Fruit fly (Drosophila melanogaster) whole organism, embryonic: Measurements from ENCODE around the gene fru.

ENCODE experiments used
- CG12219 ChIP-seq: fragments of 200-800 bp; sonication (Bioruptor generic); optimal IDR thresholded peaks from 3 replicates; lab custom pipeline; 2018; ENCODE audit warnings: missing biosample characterization, mild to moderate bottlenecking, missing genetic modification characterization
- CG17829 ChIP-seq: fragments of 200-800 bp; optimal IDR thresholded peaks from 2 replicates; lab custom pipeline; 2019; ENCODE audit warnings: missing biosample characterization, mild to moderate bottlenecking, missing genetic modification characterization, moderate library complexity
- CG18619 ChIP-seq: fragments of 200-800 bp; sonication (Bioruptor generic); optimal IDR thresholded peaks from 3 replicates; lab custom pipeline; 2017; ENCODE audit warnings: missing biosample characterization, mild to moderate bottlenecking, missing genetic modification characterization
- CG8478 ChIP-seq: fragments of >200 bp; optimal IDR thresholded peaks from 2 replicates; lab custom pipeline; 2018
- Hr51 ChIP-seq, 2 experiments: fragments of 200-800 bp; sonication (Bioruptor generic); optimal IDR thresholded peaks; 2 replicates in 1 of 2; 3 replicates in 1 of 2; lab custom pipeline; 2016 to 2018; ENCODE audit warnings: missing biosample characterization in 2 of 2, missing genetic modification characterization in 2 of 2, mild to moderate bottlenecking in 1 of 2, moderate library complexity in 1 of 2
- disco-r ChIP-seq: fragments of 200-800 bp; sonication (Bioruptor generic); optimal IDR thresholded peaks from 2 replicates; lab custom pipeline; 2016; ENCODE audit warnings: missing biosample characterization, missing genetic modification characterization

dm6 chr3R:18491113-18491512 lies 54.3 kb downstream of the fru start:
- no peak for TF ChIP-seq CG12219 (GFP tag; lab: Kevin White, UChicago)
- TF ChIP-seq Hr51 (GFP tag; optimal IDR thresholded peaks at IDR 0.05; lab: Kevin White, UChicago) = no peak
- TF ChIP-seq CG17829 = no peak
- no peak for TF ChIP-seq CG8478 (lab: Kevin White, UChicago)
- TF ChIP-seq CG18619 (GFP tag; lab: Kevin White, UChicago) = no peak
- TF ChIP-seq disco-r (GFP tag; lab: Kevin White, UChicago) = no peak
